Fruit fly (Drosophila melanogaster) whole organism, embryonic: ENCODE data around the gene CG9395.

Experiments
- Ada2b ChIP-seq: fragments of 200-800 bp; sonication (Bioruptor generic); IDR thresholded peaks from 2 replicates; pipeline ENCODE4 v1.3.6; 2022; ENCODE audit warnings: missing biosample characterization, missing genetic modification characterization
- BEAF-32 ChIP-seq: fragments of 200-800 bp; sonication (Bioruptor generic); optimal IDR thresholded peaks from 3 replicates; lab custom pipeline; 2017; ENCODE audit warnings: missing biosample characterization, missing genetic modification characterization, mild to moderate bottlenecking, moderate library complexity, missing genetic modification reagents
- Bdp1 ChIP-seq: fragments of 200-800 bp; sonication (Bioruptor generic); optimal IDR thresholded peaks from 3 replicates; lab custom pipeline; 2016; ENCODE audit warnings: missing biosample characterization, missing genetic modification characterization
- Bgb ChIP-seq: fragments of 200-800 bp; sonication (Bioruptor generic); IDR thresholded peaks from 2 replicates; pipeline ENCODE4 v1.3.6; 2022; ENCODE audit warnings: missing biosample characterization, missing genetic modification characterization; ENCODE audit not compliant: partially characterized antibody
- CG10979 ChIP-seq: fragments of 200-800 bp; sonication (Bioruptor generic); optimal IDR thresholded peaks from 2 replicates; lab custom pipeline; 2018; ENCODE audit warnings: missing biosample characterization, mild to moderate bottlenecking, missing genetic modification characterization, moderate library complexity
- CG12299 ChIP-seq: fragments of 200-800 bp; sonication (Bioruptor generic); optimal IDR thresholded peaks from 2 replicates; lab custom pipeline; 2018; ENCODE audit warnings: missing biosample characterization, mild to moderate bottlenecking, missing genetic modification characterization
- CG13296 ChIP-seq: fragments of 200-800 bp; sonication (Bioruptor generic); optimal IDR thresholded peaks from 3 replicates; lab custom pipeline; 2018; ENCODE audit warnings: missing biosample characterization, mild to moderate bottlenecking, missing genetic modification characterization
- CG13624 ChIP-seq: fragments of 200-800 bp; sonication (Bioruptor generic); optimal IDR thresholded peaks from 2 replicates; lab custom pipeline; 2016; ENCODE audit warnings: missing biosample characterization, missing genetic modification characterization
- CG1529 ChIP-seq: fragments of 200-800 bp; sonication (Bioruptor generic); optimal IDR thresholded peaks from 3 replicates; lab custom pipeline; 2018; ENCODE audit warnings: missing biosample characterization, missing genetic modification characterization
- CG17361 ChIP-seq: fragments of 200-800 bp; sonication (Bioruptor generic); IDR thresholded peaks from 3 replicates; pipeline ENCODE4 v1.3.6; 2022; ENCODE audit warnings: missing biosample characterization, missing genetic modification characterization
- CG17568 ChIP-seq: fragments of 200-800 bp; sonication (Bioruptor generic); optimal IDR thresholded peaks from 2 replicates; lab custom pipeline; 2018; ENCODE audit warnings: missing biosample characterization, mild to moderate bottlenecking, missing genetic modification characterization, moderate library complexity
- CG2199 ChIP-seq: fragments of 200-800 bp; sonication (Bioruptor generic); IDR thresholded peaks from 3 replicates; pipeline ENCODE4 v1.3.6; 2022; ENCODE audit warnings: missing biosample characterization, missing genetic modification characterization
- CG34224 ChIP-seq: fragments of 200-800 bp; sonication (Bioruptor generic); IDR thresholded peaks from 3 replicates; pipeline ENCODE4 v1.3.6; 2022; ENCODE audit warnings: missing biosample characterization, missing genetic modification characterization; ENCODE audit not compliant: partially characterized antibody
- CG4707 ChIP-seq: fragments of 200-800 bp; sonication (Bioruptor generic); optimal IDR thresholded peaks from 2 replicates; lab custom pipeline; 2018; ENCODE audit warnings: missing biosample characterization, mild to moderate bottlenecking, missing genetic modification characterization, moderate library complexity
- CG4730 ChIP-seq: fragments of 200-800 bp; sonication (Bioruptor generic); IDR thresholded peaks from 2 replicates; pipeline ENCODE4 v1.3.6; 2022; ENCODE audit warnings: missing biosample characterization, missing genetic modification characterization
- CG4820 ChIP-seq: fragments of 200-800 bp; sonication (Bioruptor generic); optimal IDR thresholded peaks from 3 replicates; lab custom pipeline; 2016; ENCODE audit warnings: missing biosample characterization, missing genetic modification characterization
- CG9437 ChIP-seq: fragments of 200-800 bp; sonication (Bioruptor generic); optimal IDR thresholded peaks from 2 replicates; lab custom pipeline; 2018; ENCODE audit warnings: missing biosample characterization, mild to moderate bottlenecking, missing genetic modification characterization
- CG9797 ChIP-seq: fragments of 200-800 bp; sonication (Bioruptor generic); optimal IDR thresholded peaks from 3 replicates; lab custom pipeline; 2018; ENCODE audit warnings: missing biosample characterization, mild to moderate bottlenecking, missing genetic modification characterization
- CTCF ChIP-seq: fragments of 200-800 bp; sonication (Bioruptor generic); optimal IDR thresholded peaks from 2 replicates; lab custom pipeline; 2017; ENCODE audit warnings: missing biosample characterization, mild to moderate bottlenecking, missing genetic modification characterization, moderate library complexity
- CoRest ChIP-seq: fragments of 200-800 bp; sonication (Bioruptor generic); optimal IDR thresholded peaks from 3 replicates; lab custom pipeline; 2018; ENCODE audit warnings: missing biosample characterization, mild to moderate bottlenecking, missing genetic modification characterization, moderate library complexity
- CrebB ChIP-seq: fragments of 200-800 bp; sonication (Bioruptor generic); optimal IDR thresholded peaks from 3 replicates; lab custom pipeline; 2018; ENCODE audit warnings: missing biosample characterization, mild to moderate bottlenecking, missing genetic modification characterization
- E2f1 ChIP-seq: fragments of 200-800 bp; sonication (Bioruptor generic); IDR thresholded peaks from 2 replicates; pipeline ENCODE4 v1.3.6; 2022; ENCODE audit warnings: missing biosample characterization, missing genetic modification characterization
- Gsc ChIP-seq: fragments of 200-800 bp; sonication (Bioruptor generic); IDR thresholded peaks from 2 replicates; pipeline ENCODE4 v1.3.6; 2022; ENCODE audit warnings: missing biosample characterization, missing genetic modification characterization
- Lhr ChIP-seq: fragments of 200-800 bp; sonication (Bioruptor generic); optimal IDR thresholded peaks from 3 replicates; lab custom pipeline; 2017; ENCODE audit warnings: mild to moderate bottlenecking, missing biosample characterization, missing genetic modification reagents, missing genetic modification characterization
- MESR4 ChIP-seq: fragments of 200-800 bp; sonication (Bioruptor generic); optimal IDR thresholded peaks from 2 replicates; lab custom pipeline; 2018; ENCODE audit warnings: missing biosample characterization, mild to moderate bottlenecking, missing genetic modification characterization, moderate library complexity
- NK7.1 ChIP-seq: fragments of 200-800 bp; sonication (Bioruptor generic); optimal IDR thresholded peaks from 3 replicates; lab custom pipeline; 2016; ENCODE audit warnings: missing biosample characterization, missing genetic modification characterization
- Rfx ChIP-seq: fragments of 200-800 bp; sonication (Bioruptor generic); IDR thresholded peaks from 2 replicates; pipeline ENCODE4 v1.3.6; 2022; ENCODE audit warnings: missing biosample characterization, missing genetic modification characterization
- Sin3A ChIP-seq: fragments of >200 bp; optimal IDR thresholded peaks from 2 replicates; lab custom pipeline; 2018
- Trl ChIP-seq, 3 experiments: fragments of >200 bp in 2 of 3; fragments of 200-800 bp in 1 of 3; sonication (Bioruptor generic) in 1 of 3; optimal IDR thresholded peaks; 2 replicates in 1 of 3; 3 replicates in 2 of 3; lab custom pipeline; 2016 to 2017; ENCODE audit warnings: missing biosample characterization in 1 of 3, missing genetic modification characterization in 1 of 3
- ase ChIP-seq: fragments of 200-800 bp; sonication (Bioruptor generic); IDR thresholded peaks from 3 replicates; pipeline ENCODE4 v1.3.6; 2022; ENCODE audit warnings: missing biosample characterization, missing genetic modification characterization
- ato ChIP-seq: fragments of 200-800 bp; sonication (Bioruptor generic); IDR thresholded peaks from 2 replicates; pipeline ENCODE4 v1.3.6; 2022; ENCODE audit warnings: missing biosample characterization, missing genetic modification characterization; ENCODE audit not compliant: partially characterized antibody
- cato ChIP-seq: fragments of 200-800 bp; sonication (Bioruptor generic); optimal IDR thresholded peaks from 2 replicates; lab custom pipeline; 2016; ENCODE audit warnings: missing biosample characterization, missing genetic modification characterization, borderline replicate concordance
- cwo ChIP-seq: fragments of 200-800 bp; sonication (Bioruptor generic); optimal IDR thresholded peaks from 3 replicates; lab custom pipeline; 2017; ENCODE audit warnings: missing biosample characterization, missing genetic modification characterization, mild to moderate bottlenecking, moderate library complexity, missing genetic modification reagents
- da ChIP-seq: fragments of 200-800 bp; sonication (Bioruptor generic); optimal IDR thresholded peaks from 2 replicates; lab custom pipeline; 2016; ENCODE audit warnings: missing biosample characterization, missing genetic modification characterization
- dm ChIP-seq: fragments of 200-800 bp; sonication (Bioruptor generic); optimal IDR thresholded peaks from 3 replicates; lab custom pipeline; 2016; ENCODE audit warnings: missing biosample characterization, missing genetic modification characterization
- dpn ChIP-seq, 2 experiments: fragments of 200-800 bp; sonication (Bioruptor generic); optimal IDR thresholded peaks; 3 replicates each; lab custom pipeline; 2016; ENCODE audit warnings: missing biosample characterization in 2 of 2, missing genetic modification characterization in 2 of 2
- dysf ChIP-seq: fragments of 200-800 bp; sonication (Bioruptor generic); IDR thresholded peaks from 3 replicates; pipeline ENCODE4 v1.3.6; 2022; ENCODE audit warnings: missing biosample characterization, missing genetic modification characterization
- emc ChIP-seq: fragments of 200-800 bp; sonication (Bioruptor generic); optimal IDR thresholded peaks from 2 replicates; lab custom pipeline; 2016; ENCODE audit warnings: missing biosample characterization, missing genetic modification characterization
- esg ChIP-seq: fragments of 200-800 bp; sonication (Bioruptor generic); conservative IDR thresholded peaks from 2 replicates; pipeline ENCODE4 v1.3.6; 2022; ENCODE audit warnings: missing biosample characterization, missing genetic modification characterization
- ken ChIP-seq: fragments of 200-800 bp; sonication (Bioruptor generic); IDR thresholded peaks from 3 replicates; pipeline ENCODE4 v1.3.6; 2022; ENCODE audit warnings: missing biosample characterization, missing genetic modification characterization
- knrl ChIP-seq: fragments of 200-800 bp; sonication (Bioruptor generic); IDR thresholded peaks from 3 replicates; pipeline ENCODE4 v1.3.6; 2022; ENCODE audit warnings: missing biosample characterization, missing genetic modification characterization; ENCODE audit not compliant: partially characterized antibody
- nerfin-2 ChIP-seq: fragments of 200-800 bp; sonication (Bioruptor generic); IDR thresholded peaks from 2 replicates; pipeline ENCODE4 v1.3.6; 2022; ENCODE audit warnings: missing biosample characterization, missing genetic modification characterization; ENCODE audit not compliant: partially characterized antibody
- row ChIP-seq: fragments of 200-800 bp; sonication (Bioruptor generic); IDR thresholded peaks from 3 replicates; pipeline ENCODE4 v1.3.6; 2022; ENCODE audit warnings: missing biosample characterization, missing genetic modification characterization
- sna ChIP-seq: fragments of 200-800 bp; sonication (Bioruptor generic); IDR thresholded peaks from 2 replicates; pipeline ENCODE4 v1.3.6; 2022; ENCODE audit warnings: missing biosample characterization, missing genetic modification characterization; ENCODE audit not compliant: partially characterized antibody
- stc ChIP-seq: fragments of 200-800 bp; sonication (Bioruptor generic); IDR thresholded peaks from 2 replicates; pipeline ENCODE4 v1.3.6; 2022; ENCODE audit warnings: missing biosample characterization, missing genetic modification characterization
- stwl ChIP-seq: fragments of 200-800 bp; sonication (Bioruptor generic); optimal IDR thresholded peaks from 3 replicates; lab custom pipeline; 2018; ENCODE audit warnings: missing biosample characterization, mild to moderate bottlenecking, missing genetic modification characterization, moderate library complexity
- tap ChIP-seq: fragments of 200-800 bp; optimal IDR thresholded peaks from 3 replicates; lab custom pipeline; 2019; ENCODE audit warnings: missing biosample characterization, mild to moderate bottlenecking, missing genetic modification characterization, moderate library complexity
- tna ChIP-seq: fragments of 200-800 bp; sonication (Bioruptor generic); IDR thresholded peaks from 2 replicates; pipeline ENCODE4 v1.3.6; 2022; ENCODE audit warnings: missing biosample characterization, missing genetic modification characterization; ENCODE audit not compliant: partially characterized antibody
- wek ChIP-seq: fragments of 200-800 bp; sonication (Bioruptor generic); optimal IDR thresholded peaks from 3 replicates; lab custom pipeline; 2018; ENCODE audit warnings: missing biosample characterization, mild to moderate bottlenecking, missing genetic modification characterization, moderate library complexity
- yki ChIP-seq: fragments of >200 bp; optimal IDR thresholded peaks from 3 replicates; lab custom pipeline; 2018

Gene CG9395

DNA sequence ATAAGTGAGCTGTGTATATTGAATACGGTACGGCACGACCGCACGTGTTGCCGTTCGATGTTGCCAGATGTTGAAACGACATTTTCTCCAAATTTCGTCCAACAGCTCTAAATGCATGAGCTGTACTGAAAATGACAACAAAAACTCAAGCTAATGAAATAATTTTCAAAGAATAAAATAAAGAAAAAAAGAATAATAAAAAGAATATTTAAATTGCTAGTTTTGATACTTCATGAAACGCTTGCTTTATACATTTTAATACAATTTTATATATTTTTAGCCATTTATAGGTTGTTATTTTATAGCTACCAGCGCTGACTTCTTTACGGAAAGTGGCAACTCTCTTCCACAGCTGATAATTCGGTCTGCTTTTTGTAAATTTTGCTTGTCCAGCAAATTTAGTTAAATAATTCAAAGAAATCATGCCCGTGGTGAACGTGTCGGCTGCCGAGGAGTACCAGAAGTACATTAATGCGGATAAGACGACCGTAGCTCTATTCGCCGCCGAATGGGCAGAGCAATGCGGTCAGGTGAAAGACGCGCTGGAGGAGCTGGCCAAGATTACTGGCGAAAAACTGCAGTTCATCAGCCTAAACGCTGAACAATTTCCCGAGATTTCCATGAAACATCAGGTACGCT lies 11.4 kb upstream of the CG9395 start, which contains the start of the genes Nnp-1 and Grx3 (continued):
- TF ChIP-seq CG9437: peak; percentile 60
- peak; percentile 46 for TF ChIP-seq CG12299
- no peak for TF ChIP-seq CTCF (GFP tag; lab: Kevin White, UChicago)
- no peak for TF ChIP-seq yki (lab: Kevin White, UChicago)
- peak; percentile 41 for TF ChIP-seq BEAF-32 (GFP tag; lab: Kevin White, UChicago)
- TF ChIP-seq CG4730 (GFP tag; lab: Robert Waterston, UW): no peak
- TF ChIP-seq CG1529 (GFP tag; lab: Kevin White, UChicago): no peak
- TF ChIP-seq ato (GFP tag; lab: Robert Waterston, UW): no peak
- 0 out of 3 replicates have a peak, but pooled peaks have one; percentile 11 for TF ChIP-seq CG34224 (GFP tag; lab: Robert Waterston, UW)
- TF ChIP-seq MESR4 (GFP tag; lab: Kevin White, UChicago): peak; percentile 26
- TF ChIP-seq knrl (GFP tag; lab: Robert Waterston, UW): peak; percentile 32; the same call in 1 of the 3 replicates
- TF ChIP-seq emc (GFP tag; lab: Kevin White, UChicago): no peak
- TF ChIP-seq Gsc (GFP tag; lab: Robert Waterston, UW): no peak
- TF ChIP-seq Ada2b (GFP tag; lab: Robert Waterston, UW): no peak
- TF ChIP-seq Rfx: peak; percentile 61
- TF ChIP-seq CG4707 (GFP tag; lab: Kevin White, UChicago): no peak
- TF ChIP-seq tna (GFP tag; lab: Robert Waterston, UW): 0 out of 2 replicates have a peak, but pooled peaks have one; percentile 12
- peak; percentile 52 for TF ChIP-seq Bdp1
- TF ChIP-seq CG9797 (GFP tag; lab: Kevin White, UChicago): peak; percentile 41
- TF ChIP-seq dpn (GFP tag; optimal IDR thresholded peaks at IDR 0.05; lab: Kevin White, UChicago): peak in 1 of 2 experiments; percentile 60
- TF ChIP-seq dysf: peak; percentile 46; the same call in 1 of the 3 replicates
- TF ChIP-seq stwl (tag; lab: Kevin White, UChicago): peak; percentile 49
- no peak for TF ChIP-seq Lhr (GFP tag; lab: Kevin White, UChicago)
- TF ChIP-seq cato: no peak
- TF ChIP-seq da (GFP tag; lab: Kevin White, UChicago): no peak
- no peak for TF ChIP-seq Trl (optimal IDR thresholded peaks at IDR 0.05; lab: Kevin White, UChicago)
- no peak for TF ChIP-seq Trl (GFP tag; optimal IDR thresholded peaks at IDR 0.05; lab: Kevin White, UChicago)
- TF ChIP-seq tap (tag; lab: Kevin White, UChicago): no peak
- no peak for TF ChIP-seq sna (GFP tag; lab: Robert Waterston, UW)
- no peak for TF ChIP-seq ken (GFP tag; lab: Robert Waterston, UW)
- no peak for TF ChIP-seq stc (GFP tag; lab: Robert Waterston, UW)
- TF ChIP-seq CrebB (tag; lab: Kevin White, UChicago): no peak
- peak; percentile 43 for TF ChIP-seq CG10979
- TF ChIP-seq CG2199 (GFP tag; lab: Robert Waterston, UW): no peak
- peak; percentile 98 for TF ChIP-seq cwo (GFP tag; lab: Kevin White, UChicago)
- peak; percentile 56 for TF ChIP-seq Sin3A (lab: Kevin White, UChicago)
- TF ChIP-seq esg: 0 out of 2 replicates have a peak, but pooled peaks have one; percentile 29
- no peak for TF ChIP-seq CG17568 (GFP tag; lab: Kevin White, UChicago)
- no peak for TF ChIP-seq NK7.1 (GFP tag; lab: Kevin White, UChicago)
- TF ChIP-seq CoRest: peak; percentile 79
- TF ChIP-seq Bgb (GFP tag; lab: Robert Waterston, UW): 0 out of 2 replicates have a peak, but pooled peaks have one; percentile 7
- no peak; the same call in 2 of the 3 replicates for TF ChIP-seq CG17361 (GFP tag; lab: Robert Waterston, UW)
- TF ChIP-seq row: peak; percentile 92
- peak; percentile 88 for TF ChIP-seq dm (GFP tag; lab: Kevin White, UChicago)
- TF ChIP-seq ase (GFP tag; lab: Robert Waterston, UW): no peak
- TF ChIP-seq CG4820 (GFP tag; lab: Kevin White, UChicago): peak; percentile 45
- no peak for TF ChIP-seq wek (GFP tag; lab: Kevin White, UChicago)
- TF ChIP-seq nerfin-2 (GFP tag; lab: Robert Waterston, UW): no peak
- no peak for TF ChIP-seq CG13624 (GFP tag; lab: Kevin White, UChicago)
- TF ChIP-seq E2f1 (GFP tag; lab: Robert Waterston, UW): 0 out of 2 replicates have a peak, but pooled peaks have one; percentile 24
- no peak for TF ChIP-seq CG13296 (GFP tag; lab: Kevin White, UChicago)
